Fruit fly (Drosophila melanogaster) whole organism, prepupa: ENCODE results near the gene CG14237.
A peak's percentile ranks its signal among the peaks of the same experiment; 100 is the strongest.

Experiments
- CG11902 ChIP-seq: fragments of 200-800 bp; sonication (Bioruptor generic); optimal IDR thresholded peaks from 3 replicates; lab custom pipeline; 2016; ENCODE audit warnings: missing biosample characterization, missing genetic modification characterization
- CG16779 ChIP-seq: fragments of 200-800 bp; sonication (Bioruptor generic); optimal IDR thresholded peaks from 3 replicates; lab custom pipeline; 2017; ENCODE audit warnings: missing biosample characterization, mild to moderate bottlenecking, missing genetic modification characterization
- CG6792 ChIP-seq: fragments of 200-800 bp; sonication (Bioruptor generic); optimal IDR thresholded peaks from 3 replicates; lab custom pipeline; 2016; ENCODE audit warnings: missing biosample characterization, missing genetic modification characterization
- CG6854 ChIP-seq: fragments of 200-800 bp; sonication (Bioruptor generic); optimal IDR thresholded peaks from 2 replicates; lab custom pipeline; 2017; ENCODE audit warnings: missing biosample characterization, mild to moderate bottlenecking, missing genetic modification characterization
- CG8119 ChIP-seq: fragments of 200-800 bp; sonication (Bioruptor generic); IDR thresholded peaks from 3 replicates; pipeline ENCODE4 v1.3.6; 2022; ENCODE audit warnings: missing biosample characterization, missing genetic modification characterization
- CG8319 ChIP-seq: fragments of 200-800 bp; sonication (Bioruptor generic); optimal IDR thresholded peaks from 3 replicates; lab custom pipeline; 2016; ENCODE audit warnings: missing biosample characterization, missing genetic modification characterization
- Eip78C ChIP-seq: fragments of 200-800 bp; sonication (Bioruptor generic); peaks from one replicate; lab custom pipeline; 2016; ENCODE audit warnings: missing biosample characterization, missing genetic modification characterization
- Sox102F ChIP-seq: fragments of 200-800 bp; sonication (Bioruptor generic); optimal IDR thresholded peaks from 2 replicates; lab custom pipeline; 2016; ENCODE audit warnings: missing biosample characterization, mild to moderate bottlenecking, missing genetic modification characterization
- dac ChIP-seq: fragments of 200-800 bp; sonication (Bioruptor generic); optimal IDR thresholded peaks from 2 replicates; lab custom pipeline; 2017; ENCODE audit warnings: missing biosample characterization, mild to moderate bottlenecking, missing genetic modification characterization
- pdm3 ChIP-seq: fragments of 200-800 bp; sonication (Bioruptor generic); optimal IDR thresholded peaks from 3 replicates; lab custom pipeline; 2016; ENCODE audit warnings: missing biosample characterization, missing genetic modification characterization
- ss ChIP-seq, 2 experiments: fragments of 200-800 bp; sonication (Bioruptor generic); optimal IDR thresholded peaks; 2 replicates in 1 of 2; 3 replicates in 1 of 2; lab custom pipeline; 2017 to 2018; ENCODE audit warnings: mild to moderate bottlenecking in 2 of 2, missing biosample characterization in 2 of 2, missing genetic modification characterization in 2 of 2, moderate library complexity in 1 of 2

dm6 chr3R:26429619-26430018 lies 27.1 kb upstream of the CG14237 start:
- peak; percentile 60 for TF ChIP-seq CG6792 (GFP tag; lab: Kevin White, UChicago)
- TF ChIP-seq CG8119 (GFP tag; lab: Robert Waterston, UW): peak; percentile 19; the same call in 1 of the 3 replicates
- TF ChIP-seq CG6854: no peak
- peak; percentile 26 for TF ChIP-seq CG11902 (GFP tag; lab: Kevin White, UChicago)
- TF ChIP-seq dac (GFP tag; lab: Kevin White, UChicago): no peak
- no peak for TF ChIP-seq CG16779 (tag; lab: Kevin White, UChicago)
- no peak for TF ChIP-seq pdm3 (GFP tag; lab: Kevin White, UChicago)
- no peak for TF ChIP-seq Sox102F (GFP tag; lab: Kevin White, UChicago)
- peak; percentile 83 for TF ChIP-seq Eip78C (GFP tag; lab: Kevin White, UChicago)
- TF ChIP-seq CG8319 (GFP tag; lab: Kevin White, UChicago): peak; percentile 47
- TF ChIP-seq ss (GFP tag; optimal IDR thresholded peaks at IDR 0.05; lab: Kevin White, UChicago): peak in 1 of 2 experiments; percentile 27
